Fruit fly (Drosophila melanogaster): Measurements from ENCODE around the gene CG7031.

- TF ChIP-seq psq (optimal IDR thresholded peaks at IDR 0.05), result no peak
- TF ChIP-seq usp (GFP tag; optimal IDR thresholded peaks at IDR 0.05), result no peak
- no peak for TF ChIP-seq EcR (GFP tag; optimal IDR thresholded peaks at IDR 0.05)
- no peak for TF ChIP-seq Dll (optimal IDR thresholded peaks at IDR 0.05)
These were observed 6.2 kb downstream of the CG7031 start for dm6 chr3R:22810277-22810676.
